Fruit fly (Drosophila melanogaster): ENCODE data around the gene Rpn9.

DNA sequence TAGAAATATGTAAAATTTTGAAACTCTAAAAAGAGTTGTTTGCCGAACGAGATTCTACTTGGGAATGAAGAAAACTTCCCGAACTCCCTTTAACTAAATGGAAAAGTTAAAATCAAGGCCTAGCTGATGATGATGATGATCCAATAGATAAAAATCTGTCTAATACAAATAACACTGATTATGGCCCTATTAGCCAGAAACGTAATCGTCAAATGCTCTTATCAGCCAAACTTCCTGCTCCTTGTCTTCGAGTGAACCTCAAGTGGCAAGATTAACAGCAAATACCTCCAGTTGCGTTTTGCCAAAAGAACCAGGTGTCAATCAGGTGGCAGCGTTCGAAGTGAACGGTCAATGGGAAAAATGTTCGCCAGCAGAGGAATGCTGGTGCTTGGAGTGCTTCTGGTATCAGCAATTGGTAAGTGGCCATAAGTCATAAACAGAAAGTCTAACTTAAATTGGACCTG, 32.9 kb downstream of the Rpn9 start, which contains the start of the genes CG31468 and Gba1a:
- TF ChIP-seq CG32121 (GFP tag; IDR thresholded peaks at IDR 0.05) = no peak
- TF ChIP-seq CG14655 (GFP tag; optimal IDR thresholded peaks at IDR 0.05) = no peak
- TF ChIP-seq CG9948 (tag; optimal IDR thresholded peaks at IDR 0.05) = no peak
- TF ChIP-seq gl (tag; optimal IDR thresholded peaks at IDR 0.05) = no peak
- no peak for TF ChIP-seq Snoo (tag; optimal IDR thresholded peaks at IDR 0.05)
- no peak for TF ChIP-seq Ets98B (GFP tag; IDR thresholded peaks at IDR 0.05)
- TF ChIP-seq Pif1B (GFP tag; optimal IDR thresholded peaks at IDR 0.05) = no peak
- TF ChIP-seq CG8159 (tag; optimal IDR thresholded peaks at IDR 0.05) = no peak
- no peak for TF ChIP-seq CG15710 (tag; optimal IDR thresholded peaks at IDR 0.05)
- no peak for TF ChIP-seq Pif1A (GFP tag; optimal IDR thresholded peaks at IDR 0.05)
